Worm (Caenorhabditis elegans) whole organism, early embryonic: Measurements from ENCODE around the gene irld-51.

Source experiments
- F13C5.2 ChIP-seq: sonication (generic microtip); optimal IDR thresholded peaks from 2 replicates; lab custom pipeline; 2017; ENCODE audit warnings: mild to moderate bottlenecking, missing genetic modification characterization, inconsistent platforms, missing compliant biosample characterization
- ama-1 ChIP-seq: fragments of 150-350 bp; optimal IDR thresholded peaks from 2 replicates; lab custom pipeline; 2014
- ceh-13 ChIP-seq: fragments of 200-800 bp; sonication (Bioruptor generic); optimal IDR thresholded peaks from 2 replicates; lab custom pipeline; 2018; ENCODE audit warnings: mild to moderate bottlenecking, missing genetic modification characterization, missing compliant biosample characterization
- ceh-36 ChIP-seq: sonication (generic microtip); optimal IDR thresholded peaks from 2 replicates; lab custom pipeline; 2016; ENCODE audit warnings: missing genetic modification characterization, inconsistent platforms, missing compliant biosample characterization
- ets-7 ChIP-seq: sonication (generic microtip); optimal IDR thresholded peaks from 2 replicates; lab custom pipeline; 2016; ENCODE audit warnings: missing genotype, missing genetic modification characterization, missing compliant biosample characterization
- hmbx-1 ChIP-seq: sonication (generic microtip); optimal IDR thresholded peaks from 2 replicates; lab custom pipeline; 2016; ENCODE audit warnings: mild to moderate bottlenecking, missing genetic modification characterization, missing compliant biosample characterization
- hmg-4 ChIP-seq: fragments of 200-800 bp; sonication (Bioruptor generic); optimal IDR thresholded peaks from 2 replicates; lab custom pipeline; 2018; ENCODE audit warnings: mild to moderate bottlenecking, missing genetic modification characterization, missing compliant biosample characterization
- pes-1 ChIP-seq: fragments of 200-800 bp; sonication (Bioruptor generic); IDR thresholded peaks from 2 replicates; pipeline ENCODE4 v1.3.6; 2022; ENCODE audit warnings: missing genetic modification reagents, missing genetic modification characterization, missing compliant biosample characterization
- scrt-1 ChIP-seq: fragments of 200-800 bp; sonication (Bioruptor generic); IDR thresholded peaks from 2 replicates; pipeline ENCODE4 v1.3.6; 2022; ENCODE audit warnings: missing genetic modification characterization, missing compliant biosample characterization
- sea-1 ChIP-seq: fragments of 200-800 bp; sonication (Bioruptor generic); conservative IDR thresholded peaks from 2 replicates; pipeline ENCODE4 v1.3.6; 2022; ENCODE audit warnings: missing genetic modification characterization, missing compliant biosample characterization
- tbx-11 ChIP-seq: fragments of 200-800 bp; sonication (Bioruptor generic); IDR thresholded peaks from 2 replicates; pipeline ENCODE4 v1.3.6; 2022; ENCODE audit warnings: missing genetic modification characterization, missing compliant biosample characterization

DNA sequence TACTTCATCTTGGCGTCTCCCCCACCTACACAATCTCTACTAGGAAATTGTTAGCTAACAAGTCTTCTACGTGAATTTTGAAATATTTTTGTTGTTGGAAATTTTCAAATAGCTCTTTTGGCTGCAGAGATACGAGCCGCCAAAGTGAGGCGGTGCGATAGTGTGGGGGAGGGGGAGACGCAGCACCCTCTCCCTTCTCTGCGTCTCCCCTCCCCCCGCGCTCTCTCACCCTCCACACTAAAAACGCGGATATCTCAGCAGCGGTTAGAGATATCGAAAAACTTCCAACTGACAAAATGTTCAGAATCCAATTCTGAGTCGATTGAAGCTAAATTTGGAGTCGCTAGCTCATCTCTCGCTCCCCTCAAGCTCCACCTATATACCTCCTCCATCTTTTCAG lies 27.5 kb downstream of the irld-51 start:
- no peak for TF ChIP-seq ama-1 (lab: Kevin White, UChicago)
- TF ChIP-seq sea-1 = no peak
- TF ChIP-seq F13C5.2 (tag; lab: Kevin White, UChicago) = no peak
- TF ChIP-seq scrt-1 (GFP tag; lab: Robert Waterston, UW) = no peak
- no peak for TF ChIP-seq hmbx-1 (tag; lab: Kevin White, UChicago)
- no peak for TF ChIP-seq hmg-4
- TF ChIP-seq ets-7 = no peak
- TF ChIP-seq ceh-36 (tag; lab: Kevin White, UChicago) = no peak
- no peak for TF ChIP-seq tbx-11 (GFP tag; lab: Robert Waterston, UW)
- no peak for TF ChIP-seq pes-1 (GFP tag; lab: Robert Waterston, UW)
- TF ChIP-seq ceh-13 = no peak
